Worm (Caenorhabditis elegans): ENCODE results near the gene srh-4.
A peak's percentile ranks its signal among the peaks of the same experiment; 100 is the strongest.

The srh-4 gene

ce11 chrV:4010170-4010569 is at the start of gene srh-4:
Gene srh-4 (plus strand): TSS chrV:4010470.
- TF ChIP-seq pha-4 (tag; optimal IDR thresholded peaks at IDR 0.05) = no peak
- TF ChIP-seq unc-39 (tag; optimal IDR thresholded peaks at IDR 0.05) = no peak
- no peak for TF ChIP-seq tbx-2 (tag; optimal IDR thresholded peaks at IDR 0.05)
- TF ChIP-seq nfya-1 (tag; optimal IDR thresholded peaks at IDR 0.05; ENCODE audit: insufficient read depth) = no peak
- no peak for TF ChIP-seq ztf-4 (tag; optimal IDR thresholded peaks at IDR 0.05)
- TF ChIP-seq daf-12 (tag; optimal IDR thresholded peaks at IDR 0.05) = no peak
- TF ChIP-seq nhr-23 (tag; optimal IDR thresholded peaks at IDR 0.05) = no peak
- no peak for TF ChIP-seq nhr-28 (tag; optimal IDR thresholded peaks at IDR 0.05)
- no peak for TF ChIP-seq elt-2 (tag; optimal IDR thresholded peaks at IDR 0.05)
- TF ChIP-seq nhr-67 (tag; optimal IDR thresholded peaks at IDR 0.05) = no peak
- TF ChIP-seq pqm-1 (tag; optimal IDR thresholded peaks at IDR 0.05) = no peak
- TF ChIP-seq ceh-16 (tag; optimal IDR thresholded peaks at IDR 0.05) = no peak
- no peak for TF ChIP-seq jun-1 (tag; optimal IDR thresholded peaks at IDR 0.05)
- TF ChIP-seq sea-2 (GFP tag; optimal IDR thresholded peaks at IDR 0.05) = no peak

ce11 chrV:3961235-3961634 is 49.0 kb upstream of the srh-4 start, which contains the start of gene cyp-34A6:
Gene cyp-34A6 (minus strand): TSS chrV:3961335.
- TF ChIP-seq aly-2 (tag; optimal IDR thresholded peaks at IDR 0.05) = no peak
- peak; percentile 17 for TF ChIP-seq pha-4 (tag; optimal IDR thresholded peaks at IDR 0.05)

DNA sequence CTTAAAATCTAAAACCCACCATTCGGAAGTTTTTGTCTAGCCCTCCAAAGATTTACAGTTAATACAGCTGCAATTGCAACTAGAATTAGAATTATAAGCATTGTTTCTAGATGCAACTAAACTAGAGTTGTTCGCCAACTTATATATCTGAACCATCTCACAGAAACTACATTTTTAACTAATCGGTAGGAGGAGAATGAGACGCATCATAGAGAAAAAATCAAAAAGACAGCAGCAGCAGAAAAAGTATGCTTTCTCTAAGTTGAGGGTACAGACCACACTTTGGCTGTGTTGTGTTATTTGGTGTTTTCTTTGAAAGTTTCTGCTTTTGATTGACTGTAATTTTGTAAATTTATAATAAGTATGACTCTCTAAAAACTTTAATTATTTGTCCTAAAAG is 46.6 kb upstream of the srh-4 start, which contains the start of gene cyp-34A7:
TSS of gene cyp-34A7 (minus strand) at position 101 of the 400 bp plus-strand sequence.
- TF ChIP-seq mml-1 (tag; optimal IDR thresholded peaks at IDR 0.05) (no peak), nfya-1 (tag; optimal IDR thresholded peaks at IDR 0.05; ENCODE audit: insufficient read depth) (no peak)

DNA sequence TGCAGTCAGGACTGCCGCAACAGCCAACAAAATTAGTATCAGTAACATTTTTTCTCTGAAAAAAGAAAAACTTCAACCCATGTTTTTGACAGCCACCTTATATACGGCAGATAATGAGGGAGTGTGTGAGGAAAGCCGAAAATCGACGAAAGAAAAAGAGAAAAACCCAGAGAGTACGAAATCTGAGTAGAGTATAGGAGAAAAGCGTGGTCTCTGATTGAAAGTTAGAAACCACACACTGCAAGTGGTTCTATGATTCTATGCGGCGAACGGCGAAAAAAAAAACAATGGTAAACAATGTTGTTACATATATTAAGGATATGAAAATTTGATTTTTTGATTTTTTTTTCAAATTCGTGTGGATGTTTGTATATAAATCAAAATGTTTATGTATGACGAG is 42.5 kb upstream of the srh-4 start, which contains the start of gene cyp-34A8:
TSS of gene cyp-34A8 (minus strand) at position 62 of the 400 bp plus-strand sequence.
- TF ChIP-seq nhr-43 (tag; optimal IDR thresholded peaks at IDR 0.05; ENCODE audit: poor library complexity, severe bottlenecking) (peak; percentile 9), ztf-4 (tag; optimal IDR thresholded peaks at IDR 0.05) (no peak), unc-39 (tag; optimal IDR thresholded peaks at IDR 0.05) (no peak), nhr-25 (tag; optimal IDR thresholded peaks at IDR 0.05) (no peak), daf-12 (tag; optimal IDR thresholded peaks at IDR 0.05) (no peak), pqm-1 (tag; optimal IDR thresholded peaks at IDR 0.05) (no peak), nfya-1 (tag; optimal IDR thresholded peaks at IDR 0.05; ENCODE audit: insufficient read depth) (peak; percentile 1)

DNA sequence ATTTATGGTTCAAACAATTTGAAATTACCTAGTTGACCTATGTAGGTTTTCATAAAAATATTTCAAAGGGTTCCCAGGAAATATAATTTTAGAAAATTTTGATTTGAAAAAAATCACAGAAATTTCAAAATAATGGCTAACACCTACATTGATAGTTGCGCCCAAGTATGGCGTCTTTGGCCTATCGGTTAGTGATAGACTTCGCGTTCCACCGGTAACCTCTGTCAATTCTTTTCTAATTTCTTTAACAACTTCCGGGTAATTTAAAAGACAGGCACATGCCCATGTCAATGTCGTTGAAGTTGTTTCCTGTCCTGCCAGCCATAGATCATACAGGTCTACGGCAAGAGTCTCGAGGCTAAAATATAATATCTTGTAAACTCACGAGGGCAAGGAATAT is 41.3 kb upstream of the srh-4 start:
- no peak for TF ChIP-seq pha-4 (tag; optimal IDR thresholded peaks at IDR 0.05)
- no peak for TF ChIP-seq nhr-76 (tag; optimal IDR thresholded peaks at IDR 0.05)
- no peak for TF ChIP-seq daf-12 (tag; optimal IDR thresholded peaks at IDR 0.05)
- TF ChIP-seq nhr-23 (tag; optimal IDR thresholded peaks at IDR 0.05) = no peak

ce11 chrV:3969664-3970063 is 40.6 kb upstream of the srh-4 start:
- peak; percentile 23 for TF ChIP-seq elt-2 (tag; optimal IDR thresholded peaks at IDR 0.05)
- TF ChIP-seq unc-39 (tag; optimal IDR thresholded peaks at IDR 0.05) = no peak

ce11 chrV:3970410-3970809 is 39.9 kb upstream of the srh-4 start, which contains the start of gene cyp-34A9:
Gene cyp-34A9 (minus strand): TSS chrV:3970540.
- TF ChIP-seq hmg-11 (tag; optimal IDR thresholded peaks at IDR 0.05) (no peak), nhr-67 (tag; optimal IDR thresholded peaks at IDR 0.05) (no peak), pqm-1 (tag; optimal IDR thresholded peaks at IDR 0.05) (peak; percentile 71), ama-1 (optimal IDR thresholded peaks at IDR 0.05) (no peak), nhr-23 (tag; optimal IDR thresholded peaks at IDR 0.05) (no peak), ZK546.5 (tag; optimal IDR thresholded peaks at IDR 0.05) (no peak), nhr-28 (tag; optimal IDR thresholded peaks at IDR 0.05) (no peak), elt-2 (tag; optimal IDR thresholded peaks at IDR 0.05) (peak; percentile 80), ceh-9 (tag; optimal IDR thresholded peaks at IDR 0.05) (no peak), daf-12 (tag; optimal IDR thresholded peaks at IDR 0.05) (no peak), ztf-4 (tag; optimal IDR thresholded peaks at IDR 0.05) (no peak), nhr-43 (tag; optimal IDR thresholded peaks at IDR 0.05; ENCODE audit: poor library complexity, severe bottlenecking) (no peak), skn-1 (tag; optimal IDR thresholded peaks at IDR 0.05) (no peak), pha-4 (tag; optimal IDR thresholded peaks at IDR 0.05) (peak; percentile 10), lsy-12 (tag; optimal IDR thresholded peaks at IDR 0.05) (no peak), ceh-28 (tag; optimal IDR thresholded peaks at IDR 0.05) (no peak), snpc-4 (tag; optimal IDR thresholded peaks at IDR 0.05) (no peak)
